Fruit fly (Drosophila melanogaster): ENCODE measurements around the gene Obp99b.

dm6 chr3R:29672156-29672555 lies 44.5 kb downstream of the Obp99b start, which contains the start of gene ppk19:
- TF ChIP-seq ttk (optimal IDR thresholded peaks at IDR 0.05), result no peak
- no peak for TF ChIP-seq h (optimal IDR thresholded peaks at IDR 0.05)

Measured in Kc167 (cell line).